Fruit fly (Drosophila melanogaster) whole organism, wandering third instar larva: ENCODE data around the gene Jon65Aiii.
A peak's percentile ranks its signal among the peaks of the same experiment; 100 is the strongest.

Experiments
- Abd-B ChIP-seq: fragments of >200 bp; optimal IDR thresholded peaks from 2 replicates; lab custom pipeline; 2017; ENCODE audit warnings: missing biosample characterization, missing genetic modification characterization
- CG32264 ChIP-seq: fragments of 200-800 bp; sonication (Bioruptor generic); optimal IDR thresholded peaks from 2 replicates; lab custom pipeline; 2016; ENCODE audit warnings: missing biosample characterization, missing genetic modification characterization
- CG9705 ChIP-seq: fragments of 200-800 bp; sonication (Bioruptor generic); optimal IDR thresholded peaks from 2 replicates; lab custom pipeline; 2018; ENCODE audit warnings: missing biosample characterization, mild to moderate bottlenecking, missing genetic modification characterization
- Dif ChIP-seq: fragments of 200-275, 200-300 bp; sonication (Bioruptor generic); optimal IDR thresholded peaks from 2 replicates; lab custom pipeline; 2018; ENCODE audit warnings: missing biosample characterization, missing genetic modification characterization; ENCODE audit not compliant: partially characterized antibody
- GATAd ChIP-seq: sonication (Bioruptor generic); optimal IDR thresholded peaks from 2 replicates; lab custom pipeline; 2016; ENCODE audit warnings: missing biosample characterization, missing genetic modification characterization
- HLH106 ChIP-seq: fragments of 200-800 bp; optimal IDR thresholded peaks from 3 replicates; lab custom pipeline; 2019; ENCODE audit warnings: missing biosample characterization, mild to moderate bottlenecking, missing genetic modification characterization, moderate library complexity
- Hr78 ChIP-seq: fragments of >200 bp; optimal IDR thresholded peaks from 2 replicates; lab custom pipeline; 2017; ENCODE audit warnings: missing biosample characterization, missing genetic modification characterization
- Hr83 ChIP-seq: fragments of 200-300 bp; sonication (Bioruptor generic); optimal IDR thresholded peaks from 2 replicates; lab custom pipeline; 2016; ENCODE audit warnings: missing biosample characterization, mild to moderate bottlenecking, missing genetic modification characterization, moderate library complexity; ENCODE audit not compliant: poor library complexity, severe bottlenecking
- Jra ChIP-seq: sonication (Bioruptor generic); optimal IDR thresholded peaks from 2 replicates; lab custom pipeline; 2016; ENCODE audit warnings: missing biosample characterization, missing genetic modification characterization
- Mio ChIP-seq: sonication (Bioruptor generic); optimal IDR thresholded peaks from 2 replicates; lab custom pipeline; 2016; ENCODE audit warnings: missing biosample characterization, missing genetic modification characterization
- Myc ChIP-seq: fragments of >200 bp; optimal IDR thresholded peaks from 2 replicates; lab custom pipeline; 2017
- N ChIP-seq: fragments of >200 bp; optimal IDR thresholded peaks from 2 replicates; lab custom pipeline; 2018; ENCODE audit warnings: missing biosample characterization, missing external identifiers, missing genetic modification characterization
- Rel ChIP-seq, 2 experiments: fragments of 200-800 bp; sonication (Bioruptor generic) in 1 of 2; optimal IDR thresholded peaks; 2 replicates in 1 of 2; 3 replicates in 1 of 2; lab custom pipeline; 2016 to 2019; ENCODE audit warnings: mild to moderate bottlenecking in 2 of 2, missing biosample characterization in 2 of 2, missing genetic modification characterization in 2 of 2, moderate library complexity in 1 of 2
- Vsx2 ChIP-seq: fragments of 200-300, 225-300 bp; sonication (Bioruptor generic); optimal IDR thresholded peaks from 2 replicates; lab custom pipeline; 2018; ENCODE audit warnings: missing biosample characterization, missing genetic modification characterization; ENCODE audit not compliant: partially characterized antibody
- br ChIP-seq: fragments of 200-800 bp; sonication (Bioruptor generic); optimal IDR thresholded peaks from 2 replicates; lab custom pipeline; 2016; ENCODE audit warnings: missing biosample characterization, missing genetic modification characterization
- brk ChIP-seq: fragments of 200-800 bp; sonication (Bioruptor generic); optimal IDR thresholded peaks from 2 replicates; lab custom pipeline; 2016; ENCODE audit warnings: missing biosample characterization, mild to moderate bottlenecking, missing genetic modification characterization
- dl ChIP-seq, 2 experiments: fragments of 175-275, 200-275 bp in 1 of 2; fragments of 200-275 bp in 1 of 2; sonication (Bioruptor generic); optimal IDR thresholded peaks; lab custom pipeline; 2018; ENCODE audit warnings: mild to moderate bottlenecking in 2 of 2, missing biosample characterization in 2 of 2, missing genetic modification characterization in 2 of 2, moderate library complexity in 2 of 2; ENCODE audit not compliant: partially characterized antibody in 2 of 2, insufficient read depth in 1 of 2
- dmrt93B ChIP-seq: fragments of 200-800 bp; sonication (Bioruptor generic); optimal IDR thresholded peaks from 2 replicates; lab custom pipeline; 2018; ENCODE audit warnings: missing biosample characterization, mild to moderate bottlenecking, missing genetic modification characterization
- ey ChIP-seq: fragments of 200-800 bp; sonication (Bioruptor generic); optimal IDR thresholded peaks from 2 replicates; lab custom pipeline; 2016; ENCODE audit warnings: missing biosample characterization, missing genetic modification characterization
- foxo ChIP-seq, 2 experiments: fragments of 200-800 bp; sonication (Bioruptor generic); optimal IDR thresholded peaks; 2 replicates in 1 of 2; 3 replicates in 1 of 2; lab custom pipeline; 2016 to 2017; ENCODE audit warnings: missing biosample characterization in 2 of 2, missing genetic modification characterization in 2 of 2
- h ChIP-seq: fragments of 200-800 bp; sonication (Bioruptor generic); optimal IDR thresholded peaks from 3 replicates; lab custom pipeline; 2016; ENCODE audit warnings: missing biosample characterization, mild to moderate bottlenecking, missing genetic modification characterization
- jim ChIP-seq: fragments of 175-275, 200-325 bp; sonication (Bioruptor generic); optimal IDR thresholded peaks from 2 replicates; lab custom pipeline; 2016; ENCODE audit warnings: missing biosample characterization, mild to moderate bottlenecking, missing genetic modification characterization
- lola ChIP-seq: fragments of >200 bp; optimal IDR thresholded peaks from 2 replicates; lab custom pipeline; 2017; ENCODE audit warnings: missing biosample characterization, missing genetic modification characterization
- pan ChIP-seq: fragments of >200 bp; optimal IDR thresholded peaks from 2 replicates; lab custom pipeline; 2017
- psq ChIP-seq: fragments of 200-800 bp; sonication (Bioruptor generic); optimal IDR thresholded peaks from 3 replicates; lab custom pipeline; 2017; ENCODE audit warnings: missing biosample characterization, mild to moderate bottlenecking, missing genetic modification characterization, moderate library complexity
- rgr ChIP-seq: fragments of 200-800 bp; sonication (Bioruptor generic); optimal IDR thresholded peaks from 3 replicates; lab custom pipeline; 2016; ENCODE audit warnings: missing biosample characterization, mild to moderate bottlenecking, missing genetic modification characterization
- sage ChIP-seq: fragments of 200-800 bp; sonication (Bioruptor generic); optimal IDR thresholded peaks from 2 replicates; lab custom pipeline; 2016; ENCODE audit warnings: missing biosample characterization, mild to moderate bottlenecking, missing genetic modification characterization
- sv ChIP-seq: fragments of 200-800 bp; sonication (Bioruptor generic); optimal IDR thresholded peaks from 3 replicates; lab custom pipeline; 2016; ENCODE audit warnings: missing biosample characterization, missing genetic modification characterization
- tai ChIP-seq: sonication (Bioruptor generic); optimal IDR thresholded peaks from 2 replicates; lab custom pipeline; 2016; ENCODE audit warnings: missing biosample characterization, missing genetic modification characterization
- usp ChIP-seq: fragments of >200 bp; optimal IDR thresholded peaks from 2 replicates; lab custom pipeline; 2017; ENCODE audit warnings: missing biosample characterization, missing genetic modification characterization

The Jon65Aiii gene

dm6 chr3L:6054343-6054742 is 3.8 kb downstream of the Jon65Aiii start, which contains the start of gene Jon65Ai:
Jon65Ai (minus strand) TSS chr3L:6054443.
- TF ChIP-seq CG32264 (no peak), Rel (GFP tag; optimal IDR thresholded peaks at IDR 0.05; lab: Kevin White, UChicago) (no peak), Rel (tag; optimal IDR thresholded peaks at IDR 0.05; lab: Kevin White, UChicago) (peak; percentile 80)

- TF ChIP-seq Abd-B (GFP tag; lab: Kevin White, UChicago) (no peak), jim (GFP tag; lab: Kevin White, UChicago) (no peak), Hr83 (GFP tag; lab: Kevin White, UChicago) (peak; percentile 27), Vsx2 (GFP tag; lab: Kevin White, UChicago) (no peak), dmrt93B (peak; percentile 14), Myc (peak; percentile 46), h (GFP tag; lab: Kevin White, UChicago) (peak; percentile 5), usp (no peak), Rel (GFP tag; optimal IDR thresholded peaks at IDR 0.05; lab: Kevin White, UChicago) (no peak), Rel (tag; optimal IDR thresholded peaks at IDR 0.05; lab: Kevin White, UChicago) (peak; percentile 25)
These were observed 4.2 kb downstream of the Jon65Aiii start, which contains the start of gene tant for dm6 chr3L:6054803-6055202. tant (plus strand) TSS chr3L:6055136.

- no peak for TF ChIP-seq Rel (GFP tag; optimal IDR thresholded peaks at IDR 0.05; lab: Kevin White, UChicago)
- no peak for TF ChIP-seq Rel (tag; optimal IDR thresholded peaks at IDR 0.05; lab: Kevin White, UChicago)
- TF ChIP-seq HLH106 (tag; lab: Kevin White, UChicago), result peak; percentile 22
- TF ChIP-seq Abd-B (GFP tag; lab: Kevin White, UChicago), result no peak
- no peak for TF ChIP-seq pan (lab: Kevin White, UChicago)
- TF ChIP-seq br (GFP tag; lab: Kevin White, UChicago), result peak; percentile 4
- no peak for TF ChIP-seq sv (GFP tag; lab: Kevin White, UChicago)
- no peak for TF ChIP-seq sage (GFP tag; lab: Kevin White, UChicago)
- TF ChIP-seq dl (GFP tag; optimal IDR thresholded peaks at IDR 0.05; lab: Kevin White, UChicago; ENCODE audit: insufficient read depth in 1 of 2, partially characterized antibody in 2 of 2), result no peak
- TF ChIP-seq tai, result no peak
- TF ChIP-seq dmrt93B, result peak; percentile 15
- TF ChIP-seq Dif (GFP tag; lab: Kevin White, UChicago), result no peak
- TF ChIP-seq rgr (GFP tag; lab: Kevin White, UChicago), result peak; percentile 41
- TF ChIP-seq foxo (GFP tag; optimal IDR thresholded peaks at IDR 0.05; lab: Kevin White, UChicago), result no peak
- TF ChIP-seq, all 38 proteins: peak for 4
These were observed 8.6 kb downstream of the Jon65Aiii start, which contains the start of gene CG6592 for dm6 chr3L:6059062-6059708. CG6592 (plus strand) TSS chr3L:6059658.

- TF ChIP-seq psq (GFP tag; lab: Kevin White, UChicago) (no peak), Myc (no peak), dmrt93B (no peak), brk (GFP tag; lab: Kevin White, UChicago) (no peak), usp (no peak), Hr83 (GFP tag; lab: Kevin White, UChicago) (no peak)
These were observed 12.5 kb downstream of the Jon65Aiii start, which contains the start of gene CG10472 for dm6 chr3L:6062860-6063607. CG10472 (minus strand) TSS chr3L:6062910.

DNA sequence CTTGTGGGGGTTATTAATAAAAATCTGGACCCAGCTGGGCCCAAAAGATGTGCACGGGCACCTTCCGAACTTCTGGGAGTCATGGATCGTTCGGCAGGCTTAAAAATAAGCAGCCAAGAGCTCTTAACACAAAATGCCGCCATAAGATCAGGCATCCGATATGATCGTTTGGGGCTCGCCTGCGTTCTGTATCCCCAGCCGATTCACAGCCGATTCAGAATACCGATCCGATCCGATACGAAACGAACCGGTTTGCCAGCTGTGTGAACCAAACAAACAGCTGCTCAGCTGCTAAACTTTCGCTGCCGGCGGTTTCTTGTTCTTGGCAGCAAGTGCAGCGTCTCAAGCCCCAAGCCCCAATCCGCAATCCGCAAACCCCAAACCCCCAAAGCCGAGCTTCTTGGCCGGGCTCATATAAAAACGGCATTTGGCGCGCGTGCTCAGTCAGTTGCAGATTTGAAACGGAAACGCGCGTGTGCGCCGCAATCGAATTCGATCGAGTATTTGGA is 15.4 kb downstream of the Jon65Aiii start, which contains the start of gene CG42269:
Gene CG42269, plus strand, starts transcription at position 416 of the 509 bp plus-strand sequence.
- TF ChIP-seq Rel (GFP tag; optimal IDR thresholded peaks at IDR 0.05; lab: Kevin White, UChicago) (peak; percentile 0), Rel (tag; optimal IDR thresholded peaks at IDR 0.05; lab: Kevin White, UChicago) (no peak), h (GFP tag; lab: Kevin White, UChicago) (peak; percentile 44), Myc (no peak)

- TF ChIP-seq Hr83 (GFP tag; lab: Kevin White, UChicago) (no peak), Abd-B (GFP tag; lab: Kevin White, UChicago) (no peak), jim (GFP tag; lab: Kevin White, UChicago) (no peak), rgr (GFP tag; lab: Kevin White, UChicago) (no peak), lola (no peak), Hr78 (GFP tag; lab: Kevin White, UChicago) (no peak), Mio (GFP tag; lab: Kevin White, UChicago) (no peak), ey (GFP tag; lab: Kevin White, UChicago) (no peak), CG9705 (GFP tag; lab: Kevin White, UChicago) (no peak), CG32264 (no peak), N (no peak), Jra (no peak), GATAd (GFP tag; lab: Kevin White, UChicago) (no peak)
These were observed 17.6 kb downstream of the Jon65Aiii start for dm6 chr3L:6068178-6068577.
